Worm (Caenorhabditis elegans): ENCODE results near the gene K08B12.1.

K08B12.1 gene

ce11 chrV:6267237-6267812 is 8.2 kb downstream of the K08B12.1 start, which contains the start of gene mrck-1 (continued):
- TF ChIP-seq tbx-8 (GFP tag; optimal IDR thresholded peaks at IDR 0.05) (peak; percentile 32), mab-5 (tag; optimal IDR thresholded peaks at IDR 0.05) (no peak), zip-8 (tag; optimal IDR thresholded peaks at IDR 0.05) (no peak), ceh-39 (tag; optimal IDR thresholded peaks at IDR 0.05) (peak; percentile 45), elt-1 (tag; optimal IDR thresholded peaks at IDR 0.05; ENCODE audit: borderline replicate concordance, insufficient read depth) (peak; percentile 55), nhr-2 (tag; optimal IDR thresholded peaks at IDR 0.05) (peak; percentile 51), mep-1 (tag; optimal IDR thresholded peaks at IDR 0.05) (peak; percentile 97), pha-4 (tag; optimal IDR thresholded peaks at IDR 0.05) (peak; percentile 78)

ce11 chrV:6267978-6268377 is 8.8 kb downstream of the K08B12.1 start:
- TF ChIP-seq hlh-1 (tag; optimal IDR thresholded peaks at IDR 0.05), result no peak
- no peak for TF ChIP-seq mls-2 (tag; optimal IDR thresholded peaks at IDR 0.05)
- no peak for TF ChIP-seq snpc-4 (tag; optimal IDR thresholded peaks at IDR 0.05)
- no peak for TF ChIP-seq elt-3 (tag; optimal IDR thresholded peaks at IDR 0.05)
- no peak for TF ChIP-seq elt-1 (tag; optimal IDR thresholded peaks at IDR 0.05; ENCODE audit: borderline replicate concordance, insufficient read depth)
- no peak for TF ChIP-seq unc-120 (tag; optimal IDR thresholded peaks at IDR 0.05; ENCODE audit: poor library complexity, severe bottlenecking)

- TF ChIP-seq sptf-1 (tag; optimal IDR thresholded peaks at IDR 0.05) (no peak), ces-1 (GFP tag; optimal IDR thresholded peaks at IDR 0.05) (peak; percentile 70)
Observed at ce11 chrV:6268526-6268925, 9.4 kb downstream of the K08B12.1 start.

- no peak for TF ChIP-seq ztf-11 (tag; optimal IDR thresholded peaks at IDR 0.05)
- TF ChIP-seq pha-4 (tag; optimal IDR thresholded peaks at IDR 0.05), result no peak
- no peak for TF ChIP-seq elt-3 (tag; optimal IDR thresholded peaks at IDR 0.05)
- TF ChIP-seq nhr-76 (tag; optimal IDR thresholded peaks at IDR 0.05), result no peak
- no peak for TF ChIP-seq mab-5 (tag; optimal IDR thresholded peaks at IDR 0.05)
- no peak for TF ChIP-seq snpc-4 (tag; optimal IDR thresholded peaks at IDR 0.05)
- TF ChIP-seq unc-39 (tag; optimal IDR thresholded peaks at IDR 0.05), result no peak
Observed at ce11 chrV:6268961-6269360, 9.8 kb downstream of the K08B12.1 start.

ce11 chrV:6270097-6270496 is 10.9 kb downstream of the K08B12.1 start:
- TF ChIP-seq ces-1 (GFP tag; optimal IDR thresholded peaks at IDR 0.05), result no peak
- peak; percentile 51 for TF ChIP-seq nhr-237 (tag; optimal IDR thresholded peaks at IDR 0.05)
- no peak for TF ChIP-seq lsy-2 (tag; optimal IDR thresholded peaks at IDR 0.05)
- no peak for TF ChIP-seq zip-8 (tag; optimal IDR thresholded peaks at IDR 0.05)
- no peak for TF ChIP-seq snpc-4 (tag; optimal IDR thresholded peaks at IDR 0.05)
- TF ChIP-seq tbx-8 (GFP tag; optimal IDR thresholded peaks at IDR 0.05), result no peak
- no peak for TF ChIP-seq bed-3 (GFP tag; optimal IDR thresholded peaks at IDR 0.05)
- no peak for TF ChIP-seq ceh-43 (GFP tag; optimal IDR thresholded peaks at IDR 0.05)
- no peak for TF ChIP-seq drap-1 (GFP tag; optimal IDR thresholded peaks at IDR 0.05)
- no peak for TF ChIP-seq sptf-1 (tag; optimal IDR thresholded peaks at IDR 0.05)
- no peak for TF ChIP-seq ham-2 (GFP tag; optimal IDR thresholded peaks at IDR 0.05)
- TF ChIP-seq pha-4 (tag; optimal IDR thresholded peaks at IDR 0.05), result peak; percentile 4
- no peak for TF ChIP-seq blmp-1 (tag; optimal IDR thresholded peaks at IDR 0.05)
- peak; percentile 81 for TF ChIP-seq hlh-1 (tag; optimal IDR thresholded peaks at IDR 0.05)
- peak; percentile 46 for TF ChIP-seq unc-120 (tag; optimal IDR thresholded peaks at IDR 0.05; ENCODE audit: poor library complexity, severe bottlenecking)
- no peak for TF ChIP-seq nhr-28 (tag; optimal IDR thresholded peaks at IDR 0.05)

- no peak for TF ChIP-seq unc-39 (tag; optimal IDR thresholded peaks at IDR 0.05)
- TF ChIP-seq bed-3 (GFP tag; optimal IDR thresholded peaks at IDR 0.05), result no peak
- TF ChIP-seq pha-4 (tag; optimal IDR thresholded peaks at IDR 0.05), result no peak
- no peak for TF ChIP-seq nhr-28 (tag; optimal IDR thresholded peaks at IDR 0.05)
- no peak for TF ChIP-seq elt-3 (tag; optimal IDR thresholded peaks at IDR 0.05)
- no peak for TF ChIP-seq ceh-83 (GFP tag; optimal IDR thresholded peaks at IDR 0.05)
- no peak for TF ChIP-seq lin-32 (GFP tag; optimal IDR thresholded peaks at IDR 0.05)
- no peak for TF ChIP-seq ceh-39 (tag; optimal IDR thresholded peaks at IDR 0.05)
Observed at ce11 chrV:6270552-6270951, 11.4 kb downstream of the K08B12.1 start, which contains the start of gene F31F7.2. F31F7.2 (plus strand) TSS chrV:6270852.
